Fruit fly (Drosophila melanogaster) whole organism: ENCODE results near the gene CG42500.

Source experiments
- CG8478 ChIP-seq: fragments of >200 bp; optimal IDR thresholded peaks from 2 replicates; lab custom pipeline; 2018; ENCODE audit warnings: inconsistent platforms
- Dll ChIP-seq: fragments of >200 bp; optimal IDR thresholded peaks from 2 replicates; lab custom pipeline; 2017
- EcR ChIP-seq, 2 experiments: fragments of >200 bp; optimal IDR thresholded peaks; 2 replicates each; lab custom pipeline; 2017; ENCODE audit warnings: missing biosample characterization in 2 of 2, missing genetic modification characterization in 2 of 2, missing genetic modification reagents in 2 of 2
- pan ChIP-seq: fragments of >200 bp; optimal IDR thresholded peaks from 2 replicates; lab custom pipeline; 2017
- psq ChIP-seq: fragments of >200 bp; optimal IDR thresholded peaks from 2 replicates; lab custom pipeline; 2017
- usp ChIP-seq: fragments of >200 bp; optimal IDR thresholded peaks from 2 replicates; lab custom pipeline; 2017; ENCODE audit warnings: missing biosample characterization, missing genetic modification characterization, mixed read lengths

Gene CG42500

dm6 chr3R:14122347-14122812 lies 30.1 kb downstream of the CG42500 start, which contains the start of the genes Abi and twf:
Gene Abi, minus strand, starts transcription at chr3R:14122420.
Gene twf, plus strand, starts transcription at chr3R:14122654.
- no peak for TF ChIP-seq usp
- TF ChIP-seq Dll (lab: Kevin White, UChicago) = no peak
- TF ChIP-seq psq (lab: Kevin White, UChicago) = no peak
- TF ChIP-seq pan (lab: Kevin White, UChicago) = no peak

- no peak for TF ChIP-seq EcR (GFP tag; optimal IDR thresholded peaks at IDR 0.05; lab: Kevin White, UChicago)
- TF ChIP-seq psq (lab: Kevin White, UChicago) = no peak
- TF ChIP-seq CG8478 = no peak
- no peak for TF ChIP-seq Dll (lab: Kevin White, UChicago)
- TF ChIP-seq usp = no peak
- no peak for TF ChIP-seq pan (lab: Kevin White, UChicago)
Observed at dm6 chr3R:14118350-14118749, 34.1 kb downstream of the CG42500 start, which contains the start of gene Kif19A. Gene Kif19A, minus strand, starts transcription at chr3R:14118450.

- TF ChIP-seq EcR (GFP tag; optimal IDR thresholded peaks at IDR 0.05; lab: Kevin White, UChicago) = no peak
- TF ChIP-seq pan (lab: Kevin White, UChicago) = no peak
- no peak for TF ChIP-seq Dll (lab: Kevin White, UChicago)
- no peak for TF ChIP-seq CG8478
- no peak for TF ChIP-seq psq (lab: Kevin White, UChicago)
- no peak for TF ChIP-seq usp
Observed at dm6 chr3R:14116088-14116487, 36.4 kb downstream of the CG42500 start.

dm6 chr3R:14112066-14112465 lies 40.4 kb downstream of the CG42500 start, which contains the start of gene CG14357:
Gene CG14357, minus strand, starts transcription at chr3R:14112166.
- no peak for TF ChIP-seq EcR (GFP tag; optimal IDR thresholded peaks at IDR 0.05; lab: Kevin White, UChicago)
- no peak for TF ChIP-seq pan (lab: Kevin White, UChicago)
- TF ChIP-seq CG8478 = no peak
- no peak for TF ChIP-seq usp
- no peak for TF ChIP-seq Dll (lab: Kevin White, UChicago)
- no peak for TF ChIP-seq psq (lab: Kevin White, UChicago)

- TF ChIP-seq EcR (GFP tag; optimal IDR thresholded peaks at IDR 0.05; lab: Kevin White, UChicago) (no peak), psq (lab: Kevin White, UChicago) (no peak), CG8478 (no peak), pan (lab: Kevin White, UChicago) (no peak), usp (no peak), Dll (lab: Kevin White, UChicago) (no peak)
Observed at dm6 chr3R:14109145-14109544, 43.3 kb downstream of the CG42500 start, which contains the start of gene Or88a. Gene Or88a, plus strand, starts transcription at chr3R:14109445.

- TF ChIP-seq Dll (lab: Kevin White, UChicago) (peak; percentile 62), usp (no peak)
Observed at dm6 chr3R:14108158-14108921, 44.1 kb downstream of the CG42500 start, which contains the start of gene CG12402. Gene CG12402, minus strand, starts transcription at chr3R:14108321.

dm6 chr3R:14107597-14107996 lies 44.9 kb downstream of the CG42500 start:
- no peak for TF ChIP-seq psq (lab: Kevin White, UChicago)
- TF ChIP-seq CG8478 = no peak
- no peak for TF ChIP-seq pan (lab: Kevin White, UChicago)
- no peak for TF ChIP-seq EcR (GFP tag; optimal IDR thresholded peaks at IDR 0.05; lab: Kevin White, UChicago)
- no peak for TF ChIP-seq usp
- no peak for TF ChIP-seq Dll (lab: Kevin White, UChicago)

dm6 chr3R:14103022-14103421 lies 49.4 kb downstream of the CG42500 start, which contains the start of gene PK1-R:
Gene PK1-R, minus strand, starts transcription at chr3R:14103122.
- TF ChIP-seq psq (lab: Kevin White, UChicago) (no peak), usp (no peak), EcR (GFP tag; optimal IDR thresholded peaks at IDR 0.05; lab: Kevin White, UChicago) (no peak), CG8478 (no peak), Dll (lab: Kevin White, UChicago) (no peak), pan (lab: Kevin White, UChicago) (no peak)
